Worm (Caenorhabditis elegans): ENCODE results near the gene C31B8.9.
A peak's percentile ranks its signal among the peaks of the same experiment; 100 is the strongest.

C31B8.9 gene

ce11 chrV:2888681-2889080 lies 24.1 kb downstream of the C31B8.9 start, which contains the start of gene srw-4:
TSS of gene srw-4 (minus strand) at chrV:2888781.
- TF ChIP-seq F26F4.8 (GFP tag; conservative IDR thresholded peaks at IDR 0.05) (no peak), sdz-12 (GFP tag; optimal IDR thresholded peaks at IDR 0.05) (no peak), spr-1 (tag; optimal IDR thresholded peaks at IDR 0.05) (no peak), attf-4 (tag; optimal IDR thresholded peaks at IDR 0.05) (no peak), daf-8 (GFP tag; IDR thresholded peaks at IDR 0.05) (no peak), Y105C5A.15 (GFP tag; IDR thresholded peaks at IDR 0.05) (no peak), zfp-3 (GFP tag; conservative IDR thresholded peaks at IDR 0.05) (no peak)

- TF ChIP-seq aha-1 (tag) = peak; percentile 93
- TF ChIP-seq mxl-2 (GFP tag; conservative IDR thresholded peaks at IDR 0.05) = no peak
- TF ChIP-seq F49E8.2 (tag; optimal IDR thresholded peaks at IDR 0.05; ENCODE audit: borderline replicate concordance) = no peak
- no peak for TF ChIP-seq mdl-1 (tag; optimal IDR thresholded peaks at IDR 0.05)
- no peak for TF ChIP-seq hmg-1.1 (GFP tag; IDR thresholded peaks at IDR 0.05)
Measured at ce11 chrV:2888265-2888664, 24.5 kb downstream of the C31B8.9 start.

DNA sequence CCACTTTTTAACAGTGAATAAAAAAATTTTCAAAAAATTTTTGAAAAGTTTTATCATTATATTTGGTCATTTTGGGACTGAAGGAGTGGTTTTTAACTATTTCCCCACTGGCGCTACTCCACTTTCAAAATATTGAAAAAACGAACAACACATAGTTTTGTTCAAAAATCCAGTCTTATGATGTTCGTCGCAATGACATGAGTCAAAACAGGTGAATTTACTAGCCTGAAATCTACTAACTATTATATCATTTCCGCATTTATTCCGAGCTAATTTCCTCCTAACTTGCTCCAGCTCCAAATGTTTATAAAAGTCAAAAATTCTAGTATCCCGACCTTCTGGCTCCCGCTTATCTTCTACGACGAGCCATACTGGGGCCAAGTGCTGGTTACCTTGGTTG lies 28.4 kb downstream of the C31B8.9 start, which contains the start of gene sre-24:
Gene sre-24 (plus strand): TSS at position 301 of the 400 bp plus-strand sequence.
- no peak for TF ChIP-seq lin-39 (tag; optimal IDR thresholded peaks at IDR 0.05)
- no peak for TF ChIP-seq Y5F2A.4 (GFP tag; optimal IDR thresholded peaks at IDR 0.05)
- TF ChIP-seq lir-3 (tag; optimal IDR thresholded peaks at IDR 0.05) = no peak
- TF ChIP-seq T26A8.4 (GFP tag; IDR thresholded peaks at IDR 0.05) = no peak
- TF ChIP-seq lsy-2 (tag; optimal IDR thresholded peaks at IDR 0.05) = no peak
- TF ChIP-seq dmd-9 (GFP tag; IDR thresholded peaks at IDR 0.05) = no peak
- no peak for TF ChIP-seq F49E8.2 (tag; optimal IDR thresholded peaks at IDR 0.05; ENCODE audit: borderline replicate concordance)
- TF ChIP-seq php-3 (GFP tag; IDR thresholded peaks at IDR 0.05) = no peak
- no peak for TF ChIP-seq vab-7 (GFP tag; IDR thresholded peaks at IDR 0.05)
- TF ChIP-seq D1046.2 (GFP tag; IDR thresholded peaks at IDR 0.05) = no peak
- TF ChIP-seq ces-1 (GFP tag; optimal IDR thresholded peaks at IDR 0.05) = no peak
- TF ChIP-seq attf-4 (tag; optimal IDR thresholded peaks at IDR 0.05) = no peak
- no peak for TF ChIP-seq daf-12 (tag; optimal IDR thresholded peaks at IDR 0.05)
- no peak for TF ChIP-seq egl-27 (tag; optimal IDR thresholded peaks at IDR 0.05)
- TF ChIP-seq nhr-48 (tag; optimal IDR thresholded peaks at IDR 0.05) = no peak
- no peak for TF ChIP-seq Y48G9A.11 (GFP tag; IDR thresholded peaks at IDR 0.05)

- TF ChIP-seq dmd-8 (GFP tag; IDR thresholded peaks at IDR 0.05) (no peak), cey-2 (tag; optimal IDR thresholded peaks at IDR 0.05; ENCODE audit: borderline replicate concordance, insufficient read depth) (no peak), ZK337.2 (GFP tag; IDR thresholded peaks at IDR 0.05) (no peak), hmg-1.1 (GFP tag; IDR thresholded peaks at IDR 0.05) (no peak), skn-1 (tag; optimal IDR thresholded peaks at IDR 0.05) (no peak), lin-38 (GFP tag; IDR thresholded peaks at IDR 0.05) (no peak), mdl-1 (tag; optimal IDR thresholded peaks at IDR 0.05) (no peak)
Measured at ce11 chrV:2883097-2883496, 29.7 kb downstream of the C31B8.9 start.

ce11 chrV:2881565-2881964 lies 31.2 kb downstream of the C31B8.9 start:
- no peak for TF ChIP-seq nhr-41 (GFP tag; IDR thresholded peaks at IDR 0.05)
- TF ChIP-seq ztf-11 (tag; optimal IDR thresholded peaks at IDR 0.05) = no peak
- TF ChIP-seq ama-1 (optimal IDR thresholded peaks at IDR 0.05) = no peak
- TF ChIP-seq ceh-20 (GFP tag; IDR thresholded peaks at IDR 0.05) = 0 out of 2 replicates have a peak, but pooled peaks have one; percentile 12
- TF ChIP-seq pha-4 (GFP tag; IDR thresholded peaks at IDR 0.05) = no peak
- TF ChIP-seq pha-4 (tag; optimal IDR thresholded peaks at IDR 0.05) = no peak
- no peak for TF ChIP-seq hlh-11 (tag; optimal IDR thresholded peaks at IDR 0.05)
- no peak for TF ChIP-seq sdz-12 (GFP tag; optimal IDR thresholded peaks at IDR 0.05)
- TF ChIP-seq nhr-28 (tag; optimal IDR thresholded peaks at IDR 0.05) = peak; percentile 61
- no peak for TF ChIP-seq arid-1 (GFP tag; conservative IDR thresholded peaks at IDR 0.05)
- TF ChIP-seq pqm-1 (tag; optimal IDR thresholded peaks at IDR 0.05) = peak; percentile 11
- no peak for TF ChIP-seq set-16 (GFP tag; IDR thresholded peaks at IDR 0.05)
- no peak for TF ChIP-seq lin-15B (tag; optimal IDR thresholded peaks at IDR 0.05)
- no peak for TF ChIP-seq cey-2 (tag; optimal IDR thresholded peaks at IDR 0.05; ENCODE audit: borderline replicate concordance, insufficient read depth)
- no peak for TF ChIP-seq tra-1 (GFP tag; IDR thresholded peaks at IDR 0.05)
- TF ChIP-seq php-3 (GFP tag; IDR thresholded peaks at IDR 0.05) = no peak
- no peak for TF ChIP-seq Y75B8A.6 (GFP tag; IDR thresholded peaks at IDR 0.05)
- no peak for TF ChIP-seq T26A8.4 (GFP tag; IDR thresholded peaks at IDR 0.05)
- TF ChIP-seq T20F7.1 (GFP tag; optimal IDR thresholded peaks at IDR 0.05) = no peak
- peak; percentile 70 for TF ChIP-seq aha-1 (tag)

Data from whole organism, L4 larva.